Worm (Caenorhabditis elegans) whole organism, L1 larva: ENCODE results near the gene C16C8.5.

ENCODE experiments used
- F16B12.6 ChIP-seq: fragments of 150-350 bp; optimal IDR thresholded peaks from 2 replicates; lab custom pipeline; 2014; ENCODE audit warnings: missing biosample characterization, missing genetic modification characterization
- blmp-1 ChIP-seq: fragments of 150-350 bp; optimal IDR thresholded peaks from 2 replicates; lab custom pipeline; 2014; ENCODE audit warnings: missing biosample characterization, missing genetic modification characterization
- ceh-63 ChIP-seq: fragments of 200-800 bp; sonication (Bioruptor generic); optimal IDR thresholded peaks from 2 replicates; lab custom pipeline; 2018; ENCODE audit warnings: mild to moderate bottlenecking, missing genetic modification characterization, missing compliant biosample characterization
- ceh-82 ChIP-seq, 3 experiments: fragments of 150-350 bp in 1 of 3; sonication (generic microtip) in 2 of 3; optimal IDR thresholded peaks; 2 replicates each; lab custom pipeline; 2014 to 2017; ENCODE audit warnings: missing biosample characterization in 3 of 3, missing genetic modification characterization in 3 of 3
- ces-1 ChIP-seq: fragments of 150-350 bp; optimal IDR thresholded peaks from 2 replicates; lab custom pipeline; 2014; ENCODE audit warnings: missing biosample characterization, missing genetic modification reagents, missing genetic modification characterization
- elt-2 ChIP-seq: sonication (generic microtip); optimal IDR thresholded peaks from 2 replicates; lab custom pipeline; 2016; ENCODE audit warnings: missing genetic modification characterization, mild to moderate bottlenecking, inconsistent platforms, missing compliant biosample characterization, missing genetic modification reagents
- elt-3 ChIP-seq, 6 experiments: fragments of 150-350 bp in 1 of 6; sonication (generic microtip); optimal IDR thresholded peaks; 2 replicates each; lab custom pipeline; 2017 to 2018; ENCODE audit warnings: missing biosample characterization in 6 of 6, missing genetic modification characterization in 6 of 6, inconsistent platforms in 1 of 6
- hpl-2 ChIP-seq: fragments of 150-350 bp; optimal IDR thresholded peaks from 2 replicates; lab custom pipeline; 2014; ENCODE audit warnings: missing biosample characterization, missing genetic modification reagents, missing genetic modification characterization
- jun-1 ChIP-seq: fragments of 150-350 bp; optimal IDR thresholded peaks from 2 replicates; lab custom pipeline; 2014; ENCODE audit warnings: missing biosample characterization, missing genetic modification reagents, missing genetic modification characterization
- nhr-28 ChIP-seq: fragments of 150-350 bp; optimal IDR thresholded peaks from 2 replicates; lab custom pipeline; 2014; ENCODE audit warnings: missing biosample characterization, missing genetic modification characterization
- nhr-47 ChIP-seq: sonication (generic microtip); optimal IDR thresholded peaks from 2 replicates; lab custom pipeline; 2016; ENCODE audit warnings: mild to moderate bottlenecking, missing genetic modification characterization, moderate library complexity, missing compliant biosample characterization
- pag-3 ChIP-seq: sonication (generic microtip); optimal IDR thresholded peaks from 2 replicates; lab custom pipeline; 2017; ENCODE audit warnings: missing genetic modification characterization, mild to moderate bottlenecking, missing compliant biosample characterization, antibody characterized with exemption, borderline replicate concordance; ENCODE audit not compliant: insufficient read depth
- snpc-4 ChIP-seq: fragments of 150-350 bp; optimal IDR thresholded peaks from 2 replicates; lab custom pipeline; 2014; ENCODE audit warnings: missing biosample characterization, missing genetic modification characterization
- ztf-4 ChIP-seq: fragments of 150-350 bp; optimal IDR thresholded peaks from 2 replicates; lab custom pipeline; 2014; ENCODE audit warnings: missing biosample characterization, missing genetic modification characterization

- no peak for TF ChIP-seq ceh-63 (GFP tag; lab: Kevin White, UChicago)
- no peak for TF ChIP-seq ceh-82 (tag; optimal IDR thresholded peaks at IDR 0.05; lab: Kevin White, UChicago)
- TF ChIP-seq nhr-28 (tag; lab: Kevin White, UChicago), result no peak
- no peak for TF ChIP-seq elt-2
- no peak for TF ChIP-seq F16B12.6 (tag; lab: Kevin White, UChicago)
- no peak for TF ChIP-seq snpc-4 (tag; lab: Kevin White, UChicago)
- no peak for TF ChIP-seq ztf-4
- no peak for TF ChIP-seq pag-3
- TF ChIP-seq hpl-2, result no peak
- no peak for TF ChIP-seq jun-1
- TF ChIP-seq blmp-1 (tag; lab: Kevin White, UChicago), result no peak
- TF ChIP-seq elt-3 (tag; optimal IDR thresholded peaks at IDR 0.05; lab: Kevin White, UChicago), result no peak
- TF ChIP-seq nhr-47 (tag; lab: Kevin White, UChicago), result no peak
- no peak for TF ChIP-seq ces-1
These were observed 25.4 kb upstream of the C16C8.5 start, which contains the start of gene Y49F6B.20 for ce11 chrII:3470549-3470948.
